Fruit fly (Drosophila melanogaster): ENCODE data around the gene CG7208.

Gene CG7208

DNA sequence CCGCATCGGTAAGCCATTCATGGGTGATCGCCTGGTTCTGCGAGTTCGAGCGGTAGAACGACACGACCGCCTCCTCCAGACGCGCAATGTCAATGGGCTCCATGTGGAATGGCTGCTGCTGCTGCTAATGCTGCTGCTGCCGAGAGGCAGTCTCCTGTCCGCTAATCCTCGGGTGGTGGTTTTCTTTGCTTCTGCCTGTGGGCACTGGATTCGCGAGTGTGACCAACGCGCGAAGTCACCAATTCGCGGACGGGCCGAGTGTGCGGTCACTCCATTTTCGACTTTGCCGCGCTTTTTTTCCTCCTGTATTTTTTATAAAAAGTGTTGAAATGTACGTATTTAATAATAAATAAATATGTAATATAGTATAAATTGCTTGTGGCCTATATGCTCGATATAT lies 2.3 kb downstream of the CG7208 start, which contains the start of gene cdm (continued):
- no peak for TF ChIP-seq Ets97D (GFP tag; optimal IDR thresholded peaks at IDR 0.05)
- TF ChIP-seq ash1 (GFP tag; optimal IDR thresholded peaks at IDR 0.05), result no peak
- no peak for TF ChIP-seq ac (GFP tag; optimal IDR thresholded peaks at IDR 0.05)
- TF ChIP-seq CG10267 (tag; optimal IDR thresholded peaks at IDR 0.05), result peak; percentile 69
- TF ChIP-seq wek (GFP tag; optimal IDR thresholded peaks at IDR 0.05), result no peak
- TF ChIP-seq CG13123 (GFP tag; optimal IDR thresholded peaks at IDR 0.05), result no peak
- TF ChIP-seq Abd-B (GFP tag; optimal IDR thresholded peaks at IDR 0.05), result no peak
- no peak for TF ChIP-seq fd96Cb (tag; optimal IDR thresholded peaks at IDR 0.05)
- no peak for TF ChIP-seq chn (GFP tag; optimal IDR thresholded peaks at IDR 0.05)
- 0 out of 2 replicates have a peak, but pooled peaks have one; percentile 3 for TF ChIP-seq amos (GFP tag; IDR thresholded peaks at IDR 0.05; ENCODE audit: partially characterized antibody)
- peak; percentile 87 for TF ChIP-seq MBD-R2 (GFP tag; IDR thresholded peaks at IDR 0.05)
- TF ChIP-seq HLH4C (GFP tag; IDR thresholded peaks at IDR 0.05; ENCODE audit: partially characterized antibody), result no peak
- no peak for TF ChIP-seq CG17912 (GFP tag; optimal IDR thresholded peaks at IDR 0.05)
- TF ChIP-seq Chrac-16 (GFP tag; optimal IDR thresholded peaks at IDR 0.05), result no peak
- no peak for TF ChIP-seq abd-A (tag; optimal IDR thresholded peaks at IDR 0.05)
- peak; percentile 52; the same call in 1 of the 2 replicates for TF ChIP-seq chm (GFP tag; IDR thresholded peaks at IDR 0.05)
- TF ChIP-seq exex (tag; optimal IDR thresholded peaks at IDR 0.05), result no peak
- peak; percentile 80 for TF ChIP-seq Med (GFP tag)
- no peak for TF ChIP-seq Spps (tag; optimal IDR thresholded peaks at IDR 0.05)
- no peak for TF ChIP-seq CG12659 (GFP tag; optimal IDR thresholded peaks at IDR 0.05)
- no peak for TF ChIP-seq CG12391 (tag; optimal IDR thresholded peaks at IDR 0.05)
- peak; percentile 32 for TF ChIP-seq Elba2 (GFP tag; optimal IDR thresholded peaks at IDR 0.05)
- TF ChIP-seq Nf-YB (GFP tag; optimal IDR thresholded peaks at IDR 0.05), result no peak
- TF ChIP-seq Sox100B (GFP tag; optimal IDR thresholded peaks at IDR 0.05), result no peak
- TF ChIP-seq Dek (tag; optimal IDR thresholded peaks at IDR 0.05), result no peak
- no peak for TF ChIP-seq vnd (GFP tag; IDR thresholded peaks at IDR 0.05; ENCODE audit: partially characterized antibody)
- no peak for TF ChIP-seq CG32767 (GFP tag; IDR thresholded peaks at IDR 0.05)
- TF ChIP-seq hkb (optimal IDR thresholded peaks at IDR 0.05), result no peak
- TF ChIP-seq hkb (GFP tag; IDR thresholded peaks at IDR 0.05), result no peak
- TF ChIP-seq grn (GFP tag; optimal IDR thresholded peaks at IDR 0.05), result no peak
- no peak for TF ChIP-seq CG7963 (GFP tag; IDR thresholded peaks at IDR 0.05; ENCODE audit: partially characterized antibody)
- peak; percentile 21; the same call in 1 of the 2 replicates for TF ChIP-seq unc-4 (GFP tag; IDR thresholded peaks at IDR 0.05; ENCODE audit: partially characterized antibody)
- TF ChIP-seq Sox102F (GFP tag; optimal IDR thresholded peaks at IDR 0.05), result no peak
- no peak for TF ChIP-seq Oli (tag; optimal IDR thresholded peaks at IDR 0.05)
- peak; percentile 49 for TF ChIP-seq CG4617 (GFP tag; optimal IDR thresholded peaks at IDR 0.05; ENCODE audit: borderline replicate concordance)
- TF ChIP-seq CG4404 (GFP tag; IDR thresholded peaks at IDR 0.05), result no peak
- TF ChIP-seq Scr (GFP tag; IDR thresholded peaks at IDR 0.05; ENCODE audit: partially characterized antibody), result no peak; the same call in 1 of the 2 replicates
- no peak for TF ChIP-seq CG15073 (GFP tag; optimal IDR thresholded peaks at IDR 0.05)
- TF ChIP-seq bcd (GFP tag; optimal IDR thresholded peaks at IDR 0.05), result peak; percentile 3
- no peak for TF ChIP-seq CG12155 (GFP tag; optimal IDR thresholded peaks at IDR 0.05)
- no peak for TF ChIP-seq crol (GFP tag; IDR thresholded peaks at IDR 0.05)
- peak; percentile 42 for TF ChIP-seq YL-1 (GFP tag; optimal IDR thresholded peaks at IDR 0.05)
- TF ChIP-seq CG33557 (GFP tag; optimal IDR thresholded peaks at IDR 0.05), result no peak
- TF ChIP-seq CG11247 (GFP tag; IDR thresholded peaks at IDR 0.05), result no peak
- TF ChIP-seq Bteb2 (GFP tag; optimal IDR thresholded peaks at IDR 0.05), result no peak
- TF ChIP-seq CG6854 (GFP tag; optimal IDR thresholded peaks at IDR 0.05), result no peak
- no peak for TF ChIP-seq Jarid2 (GFP tag; optimal IDR thresholded peaks at IDR 0.05)
- TF ChIP-seq CG34376 (GFP tag; optimal IDR thresholded peaks at IDR 0.05), result no peak
- TF ChIP-seq CG6683 (GFP tag; optimal IDR thresholded peaks at IDR 0.05), result no peak
- TF ChIP-seq slbo (GFP tag; IDR thresholded peaks at IDR 0.05), result no peak
